Fruit fly (Drosophila melanogaster): ENCODE results near the gene SmydA-4.

SmydA-4 gene

dm6 chrX:11081242-11081641 is 36.7 kb downstream of the SmydA-4 start (continued):
- no peak for TF ChIP-seq run (tag; optimal IDR thresholded peaks at IDR 0.05)
- TF ChIP-seq YL-1 (GFP tag; optimal IDR thresholded peaks at IDR 0.05) = no peak
- TF ChIP-seq CG2199 (GFP tag; IDR thresholded peaks at IDR 0.05) = no peak
- no peak for TF ChIP-seq Vsx1 (GFP tag; optimal IDR thresholded peaks at IDR 0.05)
- peak; percentile 52 for TF ChIP-seq Hand (GFP tag; optimal IDR thresholded peaks at IDR 0.05)
- no peak for TF ChIP-seq CG7786 (GFP tag; optimal IDR thresholded peaks at IDR 0.05)
- no peak for TF ChIP-seq rib (GFP tag; IDR thresholded peaks at IDR 0.05)
- no peak for TF ChIP-seq CG17186 (GFP tag; optimal IDR thresholded peaks at IDR 0.05)
- TF ChIP-seq NC2α (GFP tag; optimal IDR thresholded peaks at IDR 0.05) = no peak
- TF ChIP-seq Sry-δ (GFP tag; optimal IDR thresholded peaks at IDR 0.05) = no peak
- TF ChIP-seq CG15269 (tag; optimal IDR thresholded peaks at IDR 0.05) = peak; percentile 71
- no peak; the same call in 2 of the 3 replicates for TF ChIP-seq CG17361 (GFP tag; IDR thresholded peaks at IDR 0.05)
- TF ChIP-seq CG13424 (tag; optimal IDR thresholded peaks at IDR 0.05) = peak; percentile 59
- no peak for TF ChIP-seq aop (GFP tag; IDR thresholded peaks at IDR 0.05)
- peak; percentile 22; the same call in 1 of the 2 replicates for TF ChIP-seq Taf1 (GFP tag; IDR thresholded peaks at IDR 0.05)
- TF ChIP-seq CG1233 (GFP tag; optimal IDR thresholded peaks at IDR 0.05) = no peak
- no peak for TF ChIP-seq CG10565 (GFP tag; optimal IDR thresholded peaks at IDR 0.05)
- TF ChIP-seq ci (GFP tag; IDR thresholded peaks at IDR 0.05) = no peak
- TF ChIP-seq nmo (GFP tag; optimal IDR thresholded peaks at IDR 0.05) = peak; percentile 70
- no peak for TF ChIP-seq Doc2 (GFP tag; IDR thresholded peaks at IDR 0.05)
- TF ChIP-seq ato (GFP tag; IDR thresholded peaks at IDR 0.05; ENCODE audit: partially characterized antibody) = no peak
- TF ChIP-seq CG8089 (GFP tag; optimal IDR thresholded peaks at IDR 0.05) = no peak
- peak; percentile 4 for TF ChIP-seq CG1529 (GFP tag; optimal IDR thresholded peaks at IDR 0.05)
- no peak for TF ChIP-seq CG3407 (GFP tag; optimal IDR thresholded peaks at IDR 0.05)
- TF ChIP-seq CG12769 (tag; optimal IDR thresholded peaks at IDR 0.05) = no peak
- TF ChIP-seq pum (GFP tag; optimal IDR thresholded peaks at IDR 0.05) = no peak

dm6 chrX:11081834-11082233 is 37.3 kb downstream of the SmydA-4 start:
- no peak for TF ChIP-seq Fer2 (tag; optimal IDR thresholded peaks at IDR 0.05)
- TF ChIP-seq CG33213 (GFP tag; optimal IDR thresholded peaks at IDR 0.05) = no peak
- TF ChIP-seq Ssrp (tag; optimal IDR thresholded peaks at IDR 0.05) = no peak
- peak; percentile 88 for TF ChIP-seq CTCF (GFP tag; optimal IDR thresholded peaks at IDR 0.05)
- no peak for TF ChIP-seq Hmx (GFP tag; optimal IDR thresholded peaks at IDR 0.05)
- TF ChIP-seq CG6175 (GFP tag; IDR thresholded peaks at IDR 0.05) = no peak
- no peak for TF ChIP-seq nau (GFP tag; optimal IDR thresholded peaks at IDR 0.05)
- TF ChIP-seq zen (tag; optimal IDR thresholded peaks at IDR 0.05) = peak; percentile 3
- peak; percentile 89 for TF ChIP-seq CG14965 (GFP tag; optimal IDR thresholded peaks at IDR 0.05; ENCODE audit: borderline replicate concordance)
- no peak for TF ChIP-seq tgo (GFP tag; IDR thresholded peaks at IDR 0.05)
- no peak for TF ChIP-seq gsb-n (tag; optimal IDR thresholded peaks at IDR 0.05)
- no peak for TF ChIP-seq CG17361 (GFP tag; IDR thresholded peaks at IDR 0.05)
- peak; percentile 16 for TF ChIP-seq stwl (tag; optimal IDR thresholded peaks at IDR 0.05)
- TF ChIP-seq Abd-B (GFP tag; optimal IDR thresholded peaks at IDR 0.05) = peak; percentile 1
- no peak for TF ChIP-seq croc (GFP tag; conservative IDR thresholded peaks at IDR 0.05)
- TF ChIP-seq HHEX (GFP tag; optimal IDR thresholded peaks at IDR 0.05) = no peak
- TF ChIP-seq sr (GFP tag; IDR thresholded peaks at IDR 0.05) = no peak
- no peak for TF ChIP-seq ken (GFP tag; IDR thresholded peaks at IDR 0.05)
- no peak for TF ChIP-seq peb (GFP tag; IDR thresholded peaks at IDR 0.05)
- TF ChIP-seq fu2 (GFP tag; optimal IDR thresholded peaks at IDR 0.05) = no peak
- no peak for TF ChIP-seq jumu (GFP tag; optimal IDR thresholded peaks at IDR 0.05)
- no peak for TF ChIP-seq CG7556 (GFP tag; optimal IDR thresholded peaks at IDR 0.05)
- no peak for TF ChIP-seq amos (GFP tag; IDR thresholded peaks at IDR 0.05; ENCODE audit: partially characterized antibody)
- no peak for TF ChIP-seq C15 (GFP tag; IDR thresholded peaks at IDR 0.05)
- no peak for TF ChIP-seq Sin3A (optimal IDR thresholded peaks at IDR 0.05)
- TF ChIP-seq Trl (optimal IDR thresholded peaks at IDR 0.05) = peak; percentile 2 to 8
- no peak for TF ChIP-seq Trl (GFP tag; optimal IDR thresholded peaks at IDR 0.05)
- no peak for TF ChIP-seq trh (GFP tag; optimal IDR thresholded peaks at IDR 0.05)
- TF ChIP-seq CG9876 (GFP tag; optimal IDR thresholded peaks at IDR 0.05) = no peak
